Worm (Caenorhabditis elegans): ENCODE measurements around the gene frpr-14.
A peak's percentile ranks its signal among the peaks of the same experiment; 100 is the strongest.

frpr-14 gene

ce11 chrII:633984-634383, 16.8 kb upstream of the frpr-14 start, which contains the start of gene T04B8.1:
Gene T04B8.1, plus strand, starts transcription at chrII:634284.
- TF ChIP-seq egl-27 (tag; optimal IDR thresholded peaks at IDR 0.05) (no peak), tbx-2 (tag; optimal IDR thresholded peaks at IDR 0.05) (no peak), ZK546.5 (tag; optimal IDR thresholded peaks at IDR 0.05) (no peak), ama-1 (optimal IDR thresholded peaks at IDR 0.05) (no peak), fos-1 (tag; optimal IDR thresholded peaks at IDR 0.05) (no peak), fkh-10 (GFP tag; optimal IDR thresholded peaks at IDR 0.05) (no peak), mdl-1 (tag; optimal IDR thresholded peaks at IDR 0.05) (no peak), unc-62 (GFP tag; optimal IDR thresholded peaks at IDR 0.05) (no peak), nhr-23 (tag; optimal IDR thresholded peaks at IDR 0.05) (no peak), lsy-12 (tag; optimal IDR thresholded peaks at IDR 0.05) (no peak), lin-15B (tag; optimal IDR thresholded peaks at IDR 0.05) (no peak), ceh-16 (tag; optimal IDR thresholded peaks at IDR 0.05) (no peak), ceh-9 (tag; optimal IDR thresholded peaks at IDR 0.05) (no peak), hmg-11 (tag; optimal IDR thresholded peaks at IDR 0.05) (no peak)

ce11 chrII:639467-639866, 11.3 kb upstream of the frpr-14 start, which contains the start of gene K07E8.6:
Gene K07E8.6, minus strand, starts transcription at chrII:639567.
- peak; percentile 26 for TF ChIP-seq nfya-1 (tag; optimal IDR thresholded peaks at IDR 0.05; ENCODE audit: insufficient read depth)
- no peak for TF ChIP-seq jun-1 (tag; optimal IDR thresholded peaks at IDR 0.05)
- no peak for TF ChIP-seq skn-1 (tag; optimal IDR thresholded peaks at IDR 0.05)
- TF ChIP-seq nhr-237 (tag; optimal IDR thresholded peaks at IDR 0.05), result no peak
- TF ChIP-seq unc-62 (GFP tag; optimal IDR thresholded peaks at IDR 0.05), result no peak

DNA sequence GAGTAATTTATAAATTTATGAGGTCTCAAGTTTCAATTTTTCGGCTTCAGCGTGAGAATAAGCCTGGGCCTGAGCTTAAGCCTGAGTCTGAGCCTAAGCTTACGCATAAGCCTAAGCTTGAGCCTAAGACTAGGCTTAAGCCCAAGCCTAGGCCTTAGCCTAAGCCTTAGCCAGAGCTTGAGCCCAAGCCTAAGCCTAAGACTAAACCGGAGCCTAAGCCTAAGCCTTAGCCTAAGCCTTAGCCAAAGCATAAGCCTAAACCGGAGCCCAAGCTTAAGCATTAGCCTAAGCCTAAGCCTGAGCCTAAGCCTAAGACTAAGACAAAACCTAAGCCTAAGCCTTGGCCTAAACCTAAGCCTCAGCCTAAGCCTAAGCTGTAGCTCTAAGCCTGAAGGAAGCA, 7.0 kb upstream of the frpr-14 start:
- no peak for TF ChIP-seq R02D3.7 (tag; optimal IDR thresholded peaks at IDR 0.05)
- no peak for TF ChIP-seq skn-1 (tag; optimal IDR thresholded peaks at IDR 0.05)
- TF ChIP-seq nhr-23 (tag; optimal IDR thresholded peaks at IDR 0.05), result no peak
- TF ChIP-seq ama-1 (optimal IDR thresholded peaks at IDR 0.05), result no peak
- no peak for TF ChIP-seq nhr-28 (tag; optimal IDR thresholded peaks at IDR 0.05)

ce11 chrII:651324-651723, 569 bp downstream of the frpr-14 start:
- no peak for TF ChIP-seq egl-27 (tag; optimal IDR thresholded peaks at IDR 0.05)
- TF ChIP-seq nhr-67 (tag; optimal IDR thresholded peaks at IDR 0.05), result no peak
- no peak for TF ChIP-seq tbx-2 (tag; optimal IDR thresholded peaks at IDR 0.05)
- TF ChIP-seq nhr-25 (tag; optimal IDR thresholded peaks at IDR 0.05), result no peak
- TF ChIP-seq ztf-11 (tag; optimal IDR thresholded peaks at IDR 0.05), result no peak
- no peak for TF ChIP-seq sea-2 (GFP tag; optimal IDR thresholded peaks at IDR 0.05)
- TF ChIP-seq elt-3 (tag; optimal IDR thresholded peaks at IDR 0.05), result no peak
- TF ChIP-seq nhr-43 (tag; optimal IDR thresholded peaks at IDR 0.05; ENCODE audit: poor library complexity, severe bottlenecking), result no peak
- TF ChIP-seq ztf-4 (tag; optimal IDR thresholded peaks at IDR 0.05), result no peak
- no peak for TF ChIP-seq snpc-4 (tag; optimal IDR thresholded peaks at IDR 0.05)
- no peak for TF ChIP-seq unc-62 (GFP tag; optimal IDR thresholded peaks at IDR 0.05)
- no peak for TF ChIP-seq nhr-23 (tag; optimal IDR thresholded peaks at IDR 0.05)
- TF ChIP-seq unc-39 (tag; optimal IDR thresholded peaks at IDR 0.05), result no peak
- no peak for TF ChIP-seq fos-1 (tag; optimal IDR thresholded peaks at IDR 0.05)

DNA sequence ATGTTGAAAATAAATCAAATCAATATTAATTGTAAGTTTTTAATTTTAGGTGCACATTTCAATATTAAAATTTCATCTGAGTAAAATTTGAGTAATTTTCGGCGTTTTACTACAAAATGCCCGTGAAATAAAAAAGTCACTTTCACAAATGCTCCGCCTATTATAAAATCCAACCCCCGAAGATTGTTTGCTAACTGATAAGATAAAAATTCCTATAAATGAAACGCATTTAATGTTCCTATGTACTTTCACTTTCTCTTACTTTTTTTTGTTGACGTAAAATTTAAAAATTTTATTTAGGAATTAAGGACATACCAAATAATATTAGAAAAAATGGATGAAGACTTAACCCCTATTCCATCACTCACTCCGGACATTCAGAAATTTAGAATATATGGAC, 7.6 kb downstream of the frpr-14 start, which contains the start of gene sdz-24:
Gene sdz-24, plus strand, starts transcription at position 301 of the 400 bp plus-strand sequence.
- TF ChIP-seq daf-12 (tag; optimal IDR thresholded peaks at IDR 0.05) (no peak), aly-2 (tag; optimal IDR thresholded peaks at IDR 0.05) (no peak), pqm-1 (tag; optimal IDR thresholded peaks at IDR 0.05) (no peak), eor-1 (tag; optimal IDR thresholded peaks at IDR 0.05) (no peak), nhr-67 (tag; optimal IDR thresholded peaks at IDR 0.05) (no peak), ama-1 (optimal IDR thresholded peaks at IDR 0.05) (no peak), jun-1 (tag; optimal IDR thresholded peaks at IDR 0.05) (no peak), tbx-2 (tag; optimal IDR thresholded peaks at IDR 0.05) (no peak), nhr-25 (tag; optimal IDR thresholded peaks at IDR 0.05) (no peak), nhr-76 (tag; optimal IDR thresholded peaks at IDR 0.05) (no peak), skn-1 (tag; optimal IDR thresholded peaks at IDR 0.05) (no peak), egl-5 (tag; optimal IDR thresholded peaks at IDR 0.05) (no peak), nhr-11 (tag; optimal IDR thresholded peaks at IDR 0.05) (no peak), fkh-2 (tag; optimal IDR thresholded peaks at IDR 0.05) (no peak), ceh-28 (tag; optimal IDR thresholded peaks at IDR 0.05) (no peak), nhr-23 (tag; optimal IDR thresholded peaks at IDR 0.05) (no peak), elt-3 (tag; optimal IDR thresholded peaks at IDR 0.05) (no peak)

Measured in whole organism, L3 larva.